Fruit fly (Drosophila melanogaster) whole organism, prepupa: ENCODE data around the gene snsl.

ENCODE experiments used
- Blimp-1 ChIP-seq: fragments of 200-800 bp; sonication (Bioruptor generic); optimal IDR thresholded peaks from 3 replicates; lab custom pipeline; 2017; ENCODE audit warnings: missing biosample characterization, missing genetic modification characterization, mild to moderate bottlenecking, moderate library complexity, missing genetic modification reagents
- CG3919 ChIP-seq: fragments of 200-800 bp; sonication (Bioruptor generic); optimal IDR thresholded peaks from 3 replicates; lab custom pipeline; 2016; ENCODE audit warnings: missing biosample characterization, missing genetic modification characterization
- CG6854 ChIP-seq: fragments of 200-800 bp; sonication (Bioruptor generic); optimal IDR thresholded peaks from 2 replicates; lab custom pipeline; 2017; ENCODE audit warnings: missing biosample characterization, mild to moderate bottlenecking, missing genetic modification characterization
- CG8319 ChIP-seq: fragments of 200-800 bp; sonication (Bioruptor generic); optimal IDR thresholded peaks from 3 replicates; lab custom pipeline; 2016; ENCODE audit warnings: missing biosample characterization, missing genetic modification characterization
- Hr38 ChIP-seq: sonication (Bioruptor generic); optimal IDR thresholded peaks from 2 replicates; lab custom pipeline; 2016; ENCODE audit warnings: missing biosample characterization, missing genetic modification characterization
- Met ChIP-seq: fragments of 200-800 bp; sonication (Bioruptor generic); optimal IDR thresholded peaks from 3 replicates; lab custom pipeline; 2016; ENCODE audit warnings: missing biosample characterization, missing genetic modification characterization
- Sox102F ChIP-seq: fragments of 200-800 bp; sonication (Bioruptor generic); optimal IDR thresholded peaks from 2 replicates; lab custom pipeline; 2016; ENCODE audit warnings: missing biosample characterization, mild to moderate bottlenecking, missing genetic modification characterization
- fkh ChIP-seq: fragments of 200-800 bp; sonication (Bioruptor generic); optimal IDR thresholded peaks from 3 replicates; lab custom pipeline; 2017; ENCODE audit warnings: missing biosample characterization, mild to moderate bottlenecking, missing genetic modification characterization, moderate library complexity
- ss ChIP-seq, 2 experiments: fragments of 200-800 bp; sonication (Bioruptor generic); optimal IDR thresholded peaks; 2 replicates in 1 of 2; 3 replicates in 1 of 2; lab custom pipeline; 2017 to 2018; ENCODE audit warnings: mild to moderate bottlenecking in 2 of 2, missing biosample characterization in 2 of 2, missing genetic modification characterization in 2 of 2, moderate library complexity in 1 of 2

dm6 chr2L:4899599-4900559 lies 6.7 kb downstream of the snsl start:
- TF ChIP-seq CG3919 (GFP tag; lab: Kevin White, UChicago) = no peak
- no peak for TF ChIP-seq Blimp-1
- TF ChIP-seq Hr38 (GFP tag; lab: Kevin White, UChicago) = no peak
- no peak for TF ChIP-seq CG8319 (GFP tag; lab: Kevin White, UChicago)
- TF ChIP-seq Met (GFP tag; lab: Kevin White, UChicago) = no peak
- TF ChIP-seq CG6854 (GFP tag; lab: Kevin White, UChicago) = no peak
- TF ChIP-seq fkh (GFP tag; lab: Kevin White, UChicago) = no peak
- TF ChIP-seq ss (GFP tag; optimal IDR thresholded peaks at IDR 0.05; lab: Kevin White, UChicago) = no peak
- no peak for TF ChIP-seq Sox102F
